Worm (Caenorhabditis elegans): Measurements from ENCODE around the gene C17A2.4.
"Not testable (repeated sequence)": the region's sequence is repeated elsewhere in the genome, so short reads cannot be mapped to it uniquely, and the experiment has no call there.

- not testable (repeated sequence) for TF ChIP-seq unc-55 (GFP tag; optimal IDR thresholded peaks at IDR 0.05); elt-2 (tag; optimal IDR thresholded peaks at IDR 0.05); ceh-19 (GFP tag; optimal IDR thresholded peaks at IDR 0.05); nhr-11 (tag; optimal IDR thresholded peaks at IDR 0.05); ama-1 (optimal IDR thresholded peaks at IDR 0.05); fax-1 (tag; optimal IDR thresholded peaks at IDR 0.05); T23F11.4 (GFP tag; optimal IDR thresholded peaks at IDR 0.05); hlh-13 (GFP tag; optimal IDR thresholded peaks at IDR 0.05); lin-11 (tag; optimal IDR thresholded peaks at IDR 0.05); fkh-10 (GFP tag; optimal IDR thresholded peaks at IDR 0.05); C38D4.7 (GFP tag; optimal IDR thresholded peaks at IDR 0.05)
Observed at ce11 chrII:3816251-3816849, 23.3 kb upstream of the C17A2.4 start, which contains the start of gene fbxa-24.
